Worm (Caenorhabditis elegans): ENCODE data around the gene lurp-2.

lurp-2 gene

ce11 chrV:13464123-13464522, 10.7 kb downstream of the lurp-2 start:
- TF ChIP-seq ceh-82 (tag; optimal IDR thresholded peaks at IDR 0.05) (no peak), snu-23 (GFP tag; optimal IDR thresholded peaks at IDR 0.05) (peak; percentile 4), Y116A8C.19 (tag; optimal IDR thresholded peaks at IDR 0.05; ENCODE audit: borderline replicate concordance) (no peak), skn-1 (tag; optimal IDR thresholded peaks at IDR 0.05) (peak; percentile 73), blmp-1 (tag; optimal IDR thresholded peaks at IDR 0.05) (peak; percentile 35), lin-14 (GFP tag; optimal IDR thresholded peaks at IDR 0.05) (peak; percentile 65), nhr-85 (tag) (peak; percentile 67), aly-2 (tag; optimal IDR thresholded peaks at IDR 0.05) (no peak), dpl-1 (GFP tag; optimal IDR thresholded peaks at IDR 0.05) (peak in 1 of 3 experiments; percentile 1), sox-4 (tag; optimal IDR thresholded peaks at IDR 0.05) (no peak), nhr-71 (tag; optimal IDR thresholded peaks at IDR 0.05) (peak; percentile 20), elt-3 (tag; optimal IDR thresholded peaks at IDR 0.05) (peak in 1 of 6 experiments; percentile 1), rnt-1 (tag; optimal IDR thresholded peaks at IDR 0.05) (peak; percentile 1), F16B12.6 (tag; optimal IDR thresholded peaks at IDR 0.05) (no peak), nhr-12 (tag; optimal IDR thresholded peaks at IDR 0.05) (no peak), lsy-2 (tag; optimal IDR thresholded peaks at IDR 0.05) (peak in 1 of 2 experiments; percentile 8)

ce11 chrV:13468190-13468765, 14.8 kb downstream of the lurp-2 start, which contains the start of the genes F25H9.6 and F25H9.7:
F25H9.6 (minus strand) TSS chrV:13468361.
F25H9.7 (plus strand) TSS chrV:13468376.
- no peak for TF ChIP-seq nhr-12 (tag; optimal IDR thresholded peaks at IDR 0.05)
- peak; percentile 98 for TF ChIP-seq nhr-90 (tag; optimal IDR thresholded peaks at IDR 0.05; ENCODE audit: poor library complexity)
- TF ChIP-seq nhr-28 (tag; optimal IDR thresholded peaks at IDR 0.05) = no peak
- TF ChIP-seq fkh-8 (tag; optimal IDR thresholded peaks at IDR 0.05) = peak; percentile 96
- TF ChIP-seq sox-4 (tag; optimal IDR thresholded peaks at IDR 0.05) = peak; percentile 97
- peak; percentile 91 for TF ChIP-seq xbp-1 (tag; optimal IDR thresholded peaks at IDR 0.05)
- peak; percentile 94 for TF ChIP-seq egl-13 (tag; optimal IDR thresholded peaks at IDR 0.05)
- TF ChIP-seq egl-27 (tag; optimal IDR thresholded peaks at IDR 0.05) = no peak
- peak; percentile 72 for TF ChIP-seq fos-1 (tag; optimal IDR thresholded peaks at IDR 0.05)
- TF ChIP-seq elt-2 (tag; optimal IDR thresholded peaks at IDR 0.05) = peak; percentile 87
- peak; percentile 52 for TF ChIP-seq lin-39 (tag; optimal IDR thresholded peaks at IDR 0.05)
- no peak for TF ChIP-seq zag-1 (tag; optimal IDR thresholded peaks at IDR 0.05)
- no peak for TF ChIP-seq nhr-84 (tag; optimal IDR thresholded peaks at IDR 0.05)
- peak; percentile 48 for TF ChIP-seq nhr-76 (tag; optimal IDR thresholded peaks at IDR 0.05)
- peak; percentile 62 for TF ChIP-seq F16B12.6 (tag; optimal IDR thresholded peaks at IDR 0.05)
- TF ChIP-seq lin-15B (tag; optimal IDR thresholded peaks at IDR 0.05) = peak; percentile 66
- peak; percentile 71 for TF ChIP-seq zip-4 (GFP tag; optimal IDR thresholded peaks at IDR 0.05)
- peak; percentile 28 for TF ChIP-seq pqm-1 (tag; optimal IDR thresholded peaks at IDR 0.05)
- peak; percentile 79 to 87 for TF ChIP-seq lsy-2 (tag; optimal IDR thresholded peaks at IDR 0.05)
- peak; percentile 91 for TF ChIP-seq unc-98 (GFP tag; IDR thresholded peaks at IDR 0.05)
- peak; percentile 93 for TF ChIP-seq C04F5.9 (tag; optimal IDR thresholded peaks at IDR 0.05)
- peak; percentile 56 for TF ChIP-seq C16A3.4 (tag; optimal IDR thresholded peaks at IDR 0.05)
- no peak for TF ChIP-seq sptf-1 (tag; optimal IDR thresholded peaks at IDR 0.05)
- TF ChIP-seq ceh-63 (GFP tag; optimal IDR thresholded peaks at IDR 0.05) = peak; percentile 94
- peak; percentile 94 for TF ChIP-seq nhr-20 (tag; optimal IDR thresholded peaks at IDR 0.05)
- no peak for TF ChIP-seq ama-1 (optimal IDR thresholded peaks at IDR 0.05)
- TF ChIP-seq nhr-77 (tag; optimal IDR thresholded peaks at IDR 0.05) = peak; percentile 41
- peak; percentile 37 to 96 for TF ChIP-seq mdl-1 (tag; optimal IDR thresholded peaks at IDR 0.05)
- no peak for TF ChIP-seq alr-1 (tag; optimal IDR thresholded peaks at IDR 0.05; ENCODE audit: borderline replicate concordance)
- TF ChIP-seq nhr-11 (tag; optimal IDR thresholded peaks at IDR 0.05) = peak; percentile 39
- peak; percentile 87 for TF ChIP-seq lin-14 (GFP tag; optimal IDR thresholded peaks at IDR 0.05)
- TF ChIP-seq ceh-8 (GFP tag; optimal IDR thresholded peaks at IDR 0.05) = peak; percentile 93
- peak; percentile 97 for TF ChIP-seq irx-1 (tag; optimal IDR thresholded peaks at IDR 0.05)
- TF ChIP-seq ztf-11 (tag; optimal IDR thresholded peaks at IDR 0.05) = peak in 1 of 2 experiments; percentile 99
- TF ChIP-seq mef-2 (tag; optimal IDR thresholded peaks at IDR 0.05) = peak; percentile 52
- TF ChIP-seq C34B4.2 (tag; optimal IDR thresholded peaks at IDR 0.05) = peak; percentile 75
- TF ChIP-seq dpl-1 (GFP tag; optimal IDR thresholded peaks at IDR 0.05) = peak; percentile 70 to 85 (median 79)
- TF ChIP-seq unc-30 (tag; optimal IDR thresholded peaks at IDR 0.05) = no peak
- peak; percentile 95 for TF ChIP-seq ceh-90 (tag; optimal IDR thresholded peaks at IDR 0.05)
- peak; percentile 63 to 84 for TF ChIP-seq lin-35 (GFP tag; optimal IDR thresholded peaks at IDR 0.05)
- TF ChIP-seq unc-130 (tag; optimal IDR thresholded peaks at IDR 0.05) = peak; percentile 47

All from whole organism, L1 larva.